Worm (Caenorhabditis elegans) whole organism, L1 larva: ENCODE data around the gene micu-1.

Source experiments
- nhr-76 ChIP-seq: sonication (generic microtip); optimal IDR thresholded peaks from 2 replicates; lab custom pipeline; 2017; ENCODE audit warnings: missing biosample characterization, missing genetic modification characterization
- pqm-1 ChIP-seq: sonication (generic microtip); optimal IDR thresholded peaks from 3 replicates; lab custom pipeline; 2017; ENCODE audit warnings: missing biosample characterization, missing genetic modification characterization
- skn-1 ChIP-seq: fragments of 150-350 bp; optimal IDR thresholded peaks from 2 replicates; lab custom pipeline; 2014; ENCODE audit warnings: missing biosample characterization, missing genetic modification characterization
- unc-62 ChIP-seq: fragments of 150-350 bp; optimal IDR thresholded peaks from 2 replicates; lab custom pipeline; 2014; ENCODE audit warnings: missing biosample characterization, missing genetic modification reagents, missing genetic modification characterization
- unc-98 ChIP-seq: fragments of 200-800 bp; sonication (Bioruptor generic); IDR thresholded peaks from 2 replicates; pipeline ENCODE4 v1.3.6; 2022; ENCODE audit warnings: missing genetic modification characterization, missing compliant biosample characterization
- ztf-11 ChIP-seq, 2 experiments: sonication (generic microtip); optimal IDR thresholded peaks; 2 replicates each; lab custom pipeline; 2016 to 2017; ENCODE audit warnings: missing genetic modification characterization in 2 of 2, missing biosample characterization in 1 of 2, missing compliant biosample characterization in 1 of 2

- no peak for TF ChIP-seq pqm-1 (tag; lab: Kevin White, UChicago)
- TF ChIP-seq unc-62 (GFP tag; lab: Kevin White, UChicago) = no peak
- TF ChIP-seq skn-1 (tag; lab: Kevin White, UChicago) = no peak
- no peak for TF ChIP-seq ztf-11 (tag; optimal IDR thresholded peaks at IDR 0.05; lab: Kevin White, UChicago)
- TF ChIP-seq nhr-76 (tag; lab: Kevin White, UChicago) = no peak
- no peak for TF ChIP-seq unc-98 (GFP tag; lab: Robert Waterston, UW)
Measured at ce11 chrIV:13347232-13347715, 49.5 kb downstream of the micu-1 start, which contains the start of gene W02A2.9.
